Worm (Caenorhabditis elegans): Measurements from ENCODE around the gene idpb-4.

ce11 chrII:8785875-8786274, 48.5 kb upstream of the idpb-4 start:
- TF ChIP-seq ztf-23 (GFP tag; IDR thresholded peaks at IDR 0.05) (no peak), flt-1 (GFP tag; IDR thresholded peaks at IDR 0.05) (no peak), T22C8.4 (GFP tag; IDR thresholded peaks at IDR 0.05) (no peak), cog-1 (tag; optimal IDR thresholded peaks at IDR 0.05) (no peak)

Data from whole organism, midembryonic.